Worm (Caenorhabditis elegans): ENCODE measurements around the gene D1022.3.

D1022.3 gene

DNA sequence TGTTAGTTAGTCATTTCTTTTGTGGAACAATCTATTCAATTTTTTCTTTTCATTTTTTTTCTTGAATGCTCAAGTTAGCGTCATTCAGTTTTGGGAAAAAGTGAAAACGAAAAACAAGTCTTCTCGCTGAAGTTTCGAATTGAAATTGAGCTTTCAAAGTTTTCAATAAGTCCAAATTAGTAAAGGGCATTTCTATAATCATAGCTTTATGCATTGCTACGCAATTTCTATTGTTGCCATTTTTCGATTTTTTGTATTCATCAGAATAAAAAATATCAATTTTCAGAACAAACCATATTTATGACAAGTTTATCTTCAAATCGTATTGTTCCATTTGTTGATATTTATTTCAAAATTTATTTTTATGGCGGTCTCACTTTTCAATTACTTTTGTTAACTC lies 47.9 kb downstream of the D1022.3 start, which contains the start of gene srd-55:
TSS of gene srd-55 (plus strand) at position 301 of the 400 bp plus-strand sequence.
- no peak for TF ChIP-seq tbx-37 (GFP tag; conservative IDR thresholded peaks at IDR 0.05)
- no peak for TF ChIP-seq hmbx-1 (tag; optimal IDR thresholded peaks at IDR 0.05)
- TF ChIP-seq B0310.2 (tag; optimal IDR thresholded peaks at IDR 0.05) = no peak
- TF ChIP-seq tbx-11 (GFP tag; IDR thresholded peaks at IDR 0.05) = no peak
- TF ChIP-seq hnd-1 (tag; optimal IDR thresholded peaks at IDR 0.05) = no peak
- TF ChIP-seq tra-4 (tag; optimal IDR thresholded peaks at IDR 0.05) = no peak
- TF ChIP-seq ceh-36 (tag; optimal IDR thresholded peaks at IDR 0.05) = no peak

DNA sequence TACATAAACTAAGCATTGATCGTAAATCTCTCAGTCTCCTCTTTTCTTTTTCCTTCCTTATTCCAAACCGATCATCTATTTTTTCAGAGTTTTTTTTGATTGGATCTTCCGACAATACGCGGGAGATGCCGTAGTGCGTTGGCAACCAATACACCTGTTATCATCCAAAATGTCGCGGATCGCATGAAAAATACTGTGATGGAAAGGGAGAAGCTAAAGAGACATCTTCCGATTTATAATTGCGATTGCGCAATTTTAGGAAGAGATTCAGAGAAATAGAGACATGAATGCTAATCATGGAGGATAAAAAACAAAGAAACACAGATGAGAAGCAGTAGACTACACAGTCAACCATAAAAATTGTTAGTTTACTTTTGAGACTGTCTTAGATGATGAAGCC lies 49.6 kb downstream of the D1022.3 start:
- TF ChIP-seq tbx-37 (GFP tag; conservative IDR thresholded peaks at IDR 0.05) (no peak), scrt-1 (GFP tag; IDR thresholded peaks at IDR 0.05) (no peak), hnd-1 (tag; optimal IDR thresholded peaks at IDR 0.05) (no peak), hmg-4 (GFP tag; optimal IDR thresholded peaks at IDR 0.05) (no peak), flt-1 (GFP tag; IDR thresholded peaks at IDR 0.05) (no peak), tra-4 (tag; optimal IDR thresholded peaks at IDR 0.05) (no peak), F13C5.2 (tag; optimal IDR thresholded peaks at IDR 0.05) (no peak), ceh-36 (tag; optimal IDR thresholded peaks at IDR 0.05) (no peak), aly-1 (tag; optimal IDR thresholded peaks at IDR 0.05) (no peak), ama-1 (optimal IDR thresholded peaks at IDR 0.05) (no peak), sea-1 (GFP tag; conservative IDR thresholded peaks at IDR 0.05) (no peak), pes-1 (GFP tag; IDR thresholded peaks at IDR 0.05) (no peak), B0310.2 (tag; optimal IDR thresholded peaks at IDR 0.05) (no peak), ets-7 (tag; optimal IDR thresholded peaks at IDR 0.05) (no peak), tbx-11 (GFP tag; IDR thresholded peaks at IDR 0.05) (no peak), hmbx-1 (tag; optimal IDR thresholded peaks at IDR 0.05) (no peak), ceh-13 (GFP tag; optimal IDR thresholded peaks at IDR 0.05) (no peak)

DNA sequence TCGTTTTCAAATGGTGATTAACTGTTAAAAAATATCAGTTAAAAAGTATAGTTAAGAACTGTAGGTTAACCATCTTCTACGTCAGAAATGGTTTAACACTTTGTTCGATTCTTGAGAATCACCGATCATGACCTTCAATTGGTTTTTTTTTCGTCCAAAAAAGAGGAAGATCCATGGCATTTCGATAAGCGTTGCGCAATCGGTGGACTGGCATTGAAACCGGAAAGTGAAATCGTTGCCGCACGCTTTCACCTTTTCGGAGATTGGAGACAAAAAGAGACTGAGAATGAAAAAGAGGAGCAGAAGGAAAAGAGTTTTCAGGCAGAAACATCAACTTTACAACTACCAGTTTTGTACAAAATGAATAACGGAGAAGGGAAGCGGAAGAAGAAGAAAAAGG lies 50.8 kb downstream of the D1022.3 start:
- TF ChIP-seq ceh-13 (GFP tag; optimal IDR thresholded peaks at IDR 0.05) = no peak
- no peak for TF ChIP-seq scrt-1 (GFP tag; IDR thresholded peaks at IDR 0.05)
- TF ChIP-seq hnd-1 (tag; optimal IDR thresholded peaks at IDR 0.05) = no peak
- TF ChIP-seq ets-7 (tag; optimal IDR thresholded peaks at IDR 0.05) = no peak
